Worm (Caenorhabditis elegans) whole organism, L1 larva: ENCODE measurements around the gene K12H4.2.

Experiments
- C04F5.9 ChIP-seq: sonication (generic microtip); optimal IDR thresholded peaks from 2 replicates; lab custom pipeline; 2016; ENCODE audit warnings: missing genetic modification characterization, missing compliant biosample characterization
- F16B12.6 ChIP-seq: fragments of 150-350 bp; optimal IDR thresholded peaks from 2 replicates; lab custom pipeline; 2014; ENCODE audit warnings: missing biosample characterization, missing genetic modification characterization
- Y116A8C.19 ChIP-seq: sonication (generic microtip); optimal IDR thresholded peaks from 2 replicates; lab custom pipeline; 2016; ENCODE audit warnings: missing compliant biosample characterization, missing genetic modification characterization, borderline replicate concordance
- aly-2 ChIP-seq: fragments of 150-350 bp; optimal IDR thresholded peaks from 2 replicates; lab custom pipeline; 2014; ENCODE audit warnings: missing biosample characterization, missing genetic modification characterization
- blmp-1 ChIP-seq: fragments of 150-350 bp; optimal IDR thresholded peaks from 2 replicates; lab custom pipeline; 2014; ENCODE audit warnings: missing biosample characterization, missing genetic modification characterization
- ceh-63 ChIP-seq: fragments of 200-800 bp; sonication (Bioruptor generic); optimal IDR thresholded peaks from 2 replicates; lab custom pipeline; 2018; ENCODE audit warnings: mild to moderate bottlenecking, missing genetic modification characterization, missing compliant biosample characterization
- ceh-8 ChIP-seq: fragments of 200-800 bp; sonication (Bioruptor generic); optimal IDR thresholded peaks from 2 replicates; lab custom pipeline; 2018; ENCODE audit warnings: mild to moderate bottlenecking, missing genetic modification characterization, moderate library complexity, missing compliant biosample characterization
- ceh-82 ChIP-seq, 3 experiments: fragments of 150-350 bp in 1 of 3; sonication (generic microtip) in 2 of 3; optimal IDR thresholded peaks; 2 replicates each; lab custom pipeline; 2014 to 2017; ENCODE audit warnings: missing biosample characterization in 3 of 3, missing genetic modification characterization in 3 of 3
- ceh-88 ChIP-seq: fragments of 200-800 bp; sonication (Bioruptor generic); IDR thresholded peaks from 2 replicates; pipeline ENCODE4 v1.3.6; 2022; ENCODE audit warnings: missing genetic modification characterization, missing compliant biosample characterization
- dpl-1 ChIP-seq, 3 experiments: fragments of 150-350 bp in 2 of 3; sonication (generic microtip) in 1 of 3; optimal IDR thresholded peaks; 2 replicates each; lab custom pipeline; 2014 to 2017; ENCODE audit warnings: missing biosample characterization in 3 of 3, missing genetic modification characterization in 3 of 3, missing genetic modification reagents in 3 of 3
- dsc-1 ChIP-seq: sonication (generic microtip); optimal IDR thresholded peaks from 2 replicates; lab custom pipeline; 2016; ENCODE audit warnings: mild to moderate bottlenecking, missing genetic modification characterization, missing compliant biosample characterization
- efl-1 ChIP-seq, 4 experiments: fragments of 150-350 bp; optimal IDR thresholded peaks in 3 of 4; peaks in 1 of 4; 1 replicate in 1 of 4; 2 replicates in 3 of 4; lab custom pipeline; 2014; ENCODE audit warnings: missing biosample characterization in 2 of 4, missing genetic modification characterization in 2 of 4, missing genetic modification reagents in 2 of 4
- egl-13 ChIP-seq: sonication (generic microtip); optimal IDR thresholded peaks from 2 replicates; lab custom pipeline; 2016; ENCODE audit warnings: missing genotype, missing genetic modification reagents, missing genetic modification characterization, missing compliant biosample characterization
- elt-3 ChIP-seq, 6 experiments: fragments of 150-350 bp in 1 of 6; sonication (generic microtip); optimal IDR thresholded peaks; 2 replicates each; lab custom pipeline; 2017 to 2018; ENCODE audit warnings: missing biosample characterization in 6 of 6, missing genetic modification characterization in 6 of 6, inconsistent platforms in 1 of 6
- fkh-10 ChIP-seq: sonication (generic microtip); optimal IDR thresholded peaks from 2 replicates; lab custom pipeline; 2017; ENCODE audit warnings: missing biosample characterization, missing genetic modification reagents, missing genetic modification characterization
- fkh-8 ChIP-seq: sonication (generic microtip); optimal IDR thresholded peaks from 2 replicates; lab custom pipeline; 2016; ENCODE audit warnings: mild to moderate bottlenecking, missing genetic modification characterization, missing compliant biosample characterization
- grh-1 ChIP-seq: fragments of 200-800 bp; sonication (Bioruptor generic); IDR thresholded peaks from 2 replicates; pipeline ENCODE4 v1.3.6; 2022; ENCODE audit warnings: missing genetic modification reagents, missing genetic modification characterization, missing compliant biosample characterization
- irx-1 ChIP-seq: sonication (generic microtip); optimal IDR thresholded peaks from 2 replicates; lab custom pipeline; 2016; ENCODE audit warnings: missing genetic modification characterization, missing compliant biosample characterization
- isw-1 ChIP-seq: fragments of 200-800 bp; sonication (Bioruptor generic); IDR thresholded peaks from 2 replicates; pipeline ENCODE4 v1.3.6; 2022; ENCODE audit warnings: missing genetic modification characterization, missing compliant biosample characterization
- jun-1 ChIP-seq: fragments of 150-350 bp; optimal IDR thresholded peaks from 2 replicates; lab custom pipeline; 2014; ENCODE audit warnings: missing biosample characterization, missing genetic modification reagents, missing genetic modification characterization
- lin-13 ChIP-seq: fragments of 150-350 bp; optimal IDR thresholded peaks from 2 replicates; lab custom pipeline; 2014; ENCODE audit warnings: missing biosample characterization, missing genetic modification reagents, missing genetic modification characterization
- lin-14 ChIP-seq: fragments of 200-800 bp; sonication (Bioruptor generic); optimal IDR thresholded peaks from 2 replicates; lab custom pipeline; 2018; ENCODE audit warnings: mild to moderate bottlenecking, missing genetic modification characterization, moderate library complexity, missing compliant biosample characterization
- lin-15B ChIP-seq: fragments of 150-350 bp; sonication (generic microtip); optimal IDR thresholded peaks from 3 replicates; lab custom pipeline; 2014; ENCODE audit warnings: missing biosample characterization, missing genetic modification characterization
- lin-35 ChIP-seq, 2 experiments: fragments of 150-350 bp; optimal IDR thresholded peaks; 2 replicates each; lab custom pipeline; 2014; ENCODE audit warnings: missing biosample characterization in 2 of 2, missing genetic modification characterization in 2 of 2, missing genetic modification reagents in 2 of 2
- lin-39 ChIP-seq: fragments of 150-350 bp; optimal IDR thresholded peaks from 2 replicates; lab custom pipeline; 2014; ENCODE audit warnings: missing biosample characterization, missing genetic modification reagents, missing genetic modification characterization
- lir-3 ChIP-seq: sonication (generic microtip); optimal IDR thresholded peaks from 2 replicates; lab custom pipeline; 2016; ENCODE audit warnings: mild to moderate bottlenecking, missing genetic modification characterization, moderate library complexity, missing compliant biosample characterization; ENCODE audit not compliant: poor library complexity
- lsy-2 ChIP-seq, 2 experiments: fragments of 150-350 bp; optimal IDR thresholded peaks; 2 replicates each; lab custom pipeline; 2014; ENCODE audit warnings: missing biosample characterization in 2 of 2, missing genetic modification characterization in 2 of 2
- mab-9 ChIP-seq: fragments of 200-800 bp; sonication (Bioruptor generic); IDR thresholded peaks from 2 replicates; pipeline ENCODE4 v1.3.6; 2022; ENCODE audit warnings: missing genetic modification reagents, missing genetic modification characterization, missing compliant biosample characterization
- mdl-1 ChIP-seq, 2 experiments: fragments of 150-350 bp; optimal IDR thresholded peaks; 2 replicates each; lab custom pipeline; 2014 to 2017; ENCODE audit warnings: missing biosample characterization in 2 of 2, missing genetic modification characterization in 2 of 2, inconsistent platforms in 1 of 2
- nhr-12 ChIP-seq: sonication (generic microtip); optimal IDR thresholded peaks from 2 replicates; lab custom pipeline; 2017; ENCODE audit warnings: missing biosample characterization, missing genetic modification characterization
- nhr-19 ChIP-seq: fragments of 200-800 bp; sonication (Bioruptor generic); conservative IDR thresholded peaks from 2 replicates; pipeline ENCODE4 v1.3.6; 2022; ENCODE audit warnings: missing genetic modification characterization, missing compliant biosample characterization
- nhr-237 ChIP-seq: fragments of 150-350 bp; optimal IDR thresholded peaks from 2 replicates; lab custom pipeline; 2014; ENCODE audit warnings: missing biosample characterization, missing genetic modification characterization
- nhr-47 ChIP-seq: sonication (generic microtip); optimal IDR thresholded peaks from 2 replicates; lab custom pipeline; 2016; ENCODE audit warnings: mild to moderate bottlenecking, missing genetic modification characterization, moderate library complexity, missing compliant biosample characterization
- nhr-71 ChIP-seq: sonication (generic microtip); optimal IDR thresholded peaks from 2 replicates; lab custom pipeline; 2016; ENCODE audit warnings: mild to moderate bottlenecking, missing genetic modification characterization, moderate library complexity, missing compliant biosample characterization
- nhr-84 ChIP-seq: sonication (generic microtip); optimal IDR thresholded peaks from 2 replicates; lab custom pipeline; 2017; ENCODE audit warnings: missing biosample characterization, missing genetic modification characterization
- nhr-85 ChIP-seq: sonication (generic microtip); peaks from one replicate; lab custom pipeline; 2016; ENCODE audit warnings: missing genetic modification characterization, inconsistent platforms, missing compliant biosample characterization
- nhr-90 ChIP-seq: sonication (generic microtip); optimal IDR thresholded peaks from 2 replicates; lab custom pipeline; 2016; ENCODE audit warnings: mild to moderate bottlenecking, missing genetic modification characterization, missing compliant biosample characterization; ENCODE audit not compliant: poor library complexity
- pax-3 ChIP-seq: fragments of 200-800 bp; sonication (Bioruptor generic); optimal IDR thresholded peaks from 2 replicates; lab custom pipeline; 2018; ENCODE audit warnings: mild to moderate bottlenecking, missing genetic modification characterization, moderate library complexity, missing compliant biosample characterization
- pqm-1 ChIP-seq: sonication (generic microtip); optimal IDR thresholded peaks from 3 replicates; lab custom pipeline; 2017; ENCODE audit warnings: missing biosample characterization, missing genetic modification characterization
- skn-1 ChIP-seq: fragments of 150-350 bp; optimal IDR thresholded peaks from 2 replicates; lab custom pipeline; 2014; ENCODE audit warnings: missing biosample characterization, missing genetic modification characterization
- snpc-4 ChIP-seq: fragments of 150-350 bp; optimal IDR thresholded peaks from 2 replicates; lab custom pipeline; 2014; ENCODE audit warnings: missing biosample characterization, missing genetic modification characterization
- snu-23 ChIP-seq: sonication (generic microtip); optimal IDR thresholded peaks from 2 replicates; lab custom pipeline; 2016; ENCODE audit warnings: missing genetic modification characterization, missing compliant biosample characterization
- sup-37 ChIP-seq: fragments of 200-800 bp; sonication (Bioruptor generic); optimal IDR thresholded peaks from 2 replicates; lab custom pipeline; 2018; ENCODE audit warnings: mild to moderate bottlenecking, missing genetic modification characterization, missing compliant biosample characterization
- swsn-7 ChIP-seq: sonication (generic microtip); optimal IDR thresholded peaks from 2 replicates; lab custom pipeline; 2016; ENCODE audit warnings: missing genetic modification characterization, missing compliant biosample characterization
- tlp-1 ChIP-seq: fragments of 150-350 bp; optimal IDR thresholded peaks from 2 replicates; lab custom pipeline; 2014; ENCODE audit warnings: missing biosample characterization, missing genetic modification characterization
- unc-86 ChIP-seq: sonication (generic microtip); optimal IDR thresholded peaks from 2 replicates; lab custom pipeline; 2016; ENCODE audit warnings: missing genetic modification characterization, missing compliant biosample characterization
- xbp-1 ChIP-seq: sonication (generic microtip); optimal IDR thresholded peaks from 2 replicates; lab custom pipeline; 2016; ENCODE audit warnings: missing genetic modification characterization, missing compliant biosample characterization
- zag-1 ChIP-seq: fragments of 150-350 bp; optimal IDR thresholded peaks from 2 replicates; lab custom pipeline; 2014; ENCODE audit warnings: missing biosample characterization, missing genetic modification characterization
- ztf-11 ChIP-seq, 2 experiments: sonication (generic microtip); optimal IDR thresholded peaks; 2 replicates each; lab custom pipeline; 2016 to 2017; ENCODE audit warnings: missing genetic modification characterization in 2 of 2, missing biosample characterization in 1 of 2, missing compliant biosample characterization in 1 of 2

K12H4.2 gene

DNA sequence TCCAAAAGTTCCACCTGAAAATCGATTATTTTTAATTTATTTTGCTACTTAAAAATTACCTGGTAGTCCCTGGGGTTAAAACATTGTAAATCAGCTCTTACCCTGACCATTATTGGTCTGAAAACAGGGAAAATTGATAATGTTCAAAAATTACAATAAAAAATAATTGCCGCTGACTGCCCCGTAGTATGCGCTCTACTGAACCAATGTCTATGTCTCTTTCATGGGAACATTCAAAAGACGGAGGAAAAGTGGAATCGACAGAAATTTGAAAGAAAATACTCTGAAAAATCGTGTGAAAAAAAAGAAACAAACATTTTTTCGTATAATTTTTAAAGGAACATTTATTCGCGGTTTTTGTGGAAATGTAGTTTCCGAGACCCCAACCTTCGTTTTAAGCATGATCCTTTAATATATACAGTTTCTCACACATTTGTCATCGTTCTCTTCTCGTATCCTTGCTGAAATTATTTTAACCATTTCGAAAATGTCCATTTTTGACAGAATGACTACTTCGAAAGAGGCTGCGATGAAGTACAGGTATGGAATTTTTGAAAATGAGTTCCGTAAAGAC is 32.7 kb downstream of the K12H4.2 start, which contains the start of the genes dcr-1 and apc-2 (continued):
- TF ChIP-seq efl-1 (optimal IDR thresholded peaks at IDR 0.05; lab: Kevin White, UChicago) = peak; percentile 22 to 36
- peak; percentile 26 to 89 for TF ChIP-seq efl-1 (GFP tag; optimal IDR thresholded peaks at IDR 0.05 in 1 of 2; lab: Kevin White, UChicago)
- no peak for TF ChIP-seq unc-86 (tag; lab: Kevin White, UChicago)
- TF ChIP-seq lin-15B (tag; lab: Kevin White, UChicago) = no peak
- TF ChIP-seq fkh-8 (tag; lab: Kevin White, UChicago) = no peak
- no peak for TF ChIP-seq nhr-237 (tag; lab: Kevin White, UChicago)
- TF ChIP-seq aly-2 = no peak
- TF ChIP-seq, all 84 proteins: peak for 5

DNA sequence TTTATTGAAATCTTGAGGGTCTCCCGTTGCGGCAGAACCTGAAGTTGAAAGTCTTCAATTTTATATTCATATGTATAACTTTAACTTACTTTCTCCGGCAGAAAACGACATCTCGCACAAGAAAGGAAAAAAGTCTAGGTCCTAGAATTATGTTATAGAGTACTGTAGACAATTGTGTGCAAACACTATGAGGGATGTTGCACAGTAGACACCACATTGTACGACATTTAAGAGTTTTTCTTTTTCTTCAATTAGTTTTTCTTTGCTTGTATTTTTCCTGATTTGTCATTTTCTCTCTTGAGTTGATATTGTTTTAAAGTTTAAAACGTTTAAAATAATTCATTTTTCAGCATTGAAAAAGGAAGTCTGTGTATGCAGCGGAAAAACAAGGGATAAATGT is 37.8 kb downstream of the K12H4.2 start, which contains the start of the genes K06H7.7 and grp-1:
Gene K06H7.7 (minus strand): TSS at position 121 of the 400 bp plus-strand sequence.
Gene grp-1 (plus strand): TSS at position 351 of the 400 bp plus-strand sequence.
- TF ChIP-seq nhr-90 = peak; percentile 42
- peak; percentile 19 for TF ChIP-seq jun-1 (tag; lab: Kevin White, UChicago)
- TF ChIP-seq lin-14 (GFP tag; lab: Kevin White, UChicago) = no peak
- peak; percentile 74 to 79 for TF ChIP-seq efl-1 (optimal IDR thresholded peaks at IDR 0.05; lab: Kevin White, UChicago)
- peak; percentile 76 to 97 for TF ChIP-seq efl-1 (GFP tag; optimal IDR thresholded peaks at IDR 0.05 in 1 of 2; lab: Kevin White, UChicago)
- peak; percentile 99 for TF ChIP-seq lsy-2 (tag; optimal IDR thresholded peaks at IDR 0.05; lab: Kevin White, UChicago)
- TF ChIP-seq dpl-1 (GFP tag; optimal IDR thresholded peaks at IDR 0.05; lab: Kevin White, UChicago) = peak; percentile 67 to 77 (median 76)
- no peak for TF ChIP-seq pqm-1 (tag; lab: Kevin White, UChicago)
- TF ChIP-seq F16B12.6 = peak; percentile 93
- TF ChIP-seq C04F5.9 (tag; lab: Kevin White, UChicago) = peak; percentile 22
- peak; percentile 9 for TF ChIP-seq snpc-4
- TF ChIP-seq irx-1 (tag; lab: Kevin White, UChicago) = no peak
- TF ChIP-seq sup-37 (GFP tag; lab: Kevin White, UChicago) = no peak
- peak; percentile 77 for TF ChIP-seq snu-23 (GFP tag; lab: Kevin White, UChicago)
- TF ChIP-seq Y116A8C.19 (tag; lab: Kevin White, UChicago) = no peak
- TF ChIP-seq skn-1 = peak; percentile 64
- TF ChIP-seq fkh-10 (GFP tag; lab: Kevin White, UChicago) = no peak
- peak; percentile 73 for TF ChIP-seq nhr-71 (tag; lab: Kevin White, UChicago)
- peak; percentile 44 for TF ChIP-seq dsc-1 (tag; lab: Kevin White, UChicago)
- peak; percentile 53 for TF ChIP-seq swsn-7 (tag; lab: Kevin White, UChicago)
- no peak for TF ChIP-seq ceh-8 (GFP tag; lab: Kevin White, UChicago)
- TF ChIP-seq isw-1 (GFP tag; lab: Robert Waterston, UW) = peak; percentile 44
- no peak for TF ChIP-seq grh-1 (GFP tag; lab: Robert Waterston, UW)
- no peak for TF ChIP-seq ceh-88 (GFP tag; lab: Robert Waterston, UW)
- no peak for TF ChIP-seq zag-1
- TF ChIP-seq tlp-1 (tag; lab: Kevin White, UChicago) = no peak
- TF ChIP-seq elt-3 (tag; optimal IDR thresholded peaks at IDR 0.05; lab: Kevin White, UChicago) = peak in 1 of 6 experiments; percentile 43
- peak; percentile 75 to 82 for TF ChIP-seq lin-35 (GFP tag; optimal IDR thresholded peaks at IDR 0.05; lab: Kevin White, UChicago)
- TF ChIP-seq xbp-1 (tag; lab: Kevin White, UChicago) = peak; percentile 56
- TF ChIP-seq nhr-85 = peak; percentile 78
- peak; percentile 37 to 52 (median 40) for TF ChIP-seq ceh-82 (tag; optimal IDR thresholded peaks at IDR 0.05; lab: Kevin White, UChicago)
- TF ChIP-seq mdl-1 (tag; optimal IDR thresholded peaks at IDR 0.05; lab: Kevin White, UChicago) = no peak
- no peak for TF ChIP-seq nhr-12 (tag; lab: Kevin White, UChicago)
- TF ChIP-seq lin-15B (tag; lab: Kevin White, UChicago) = no peak
- no peak for TF ChIP-seq egl-13 (tag; lab: Kevin White, UChicago)
- TF ChIP-seq nhr-47 (tag; lab: Kevin White, UChicago) = peak; percentile 71
- peak; percentile 28 for TF ChIP-seq lin-13 (GFP tag; lab: Kevin White, UChicago)
- TF ChIP-seq pax-3 (tag; lab: Kevin White, UChicago) = no peak
- no peak for TF ChIP-seq nhr-84 (tag; lab: Kevin White, UChicago)
- TF ChIP-seq fkh-8 (tag; lab: Kevin White, UChicago) = peak; percentile 38
- peak; percentile 22 for TF ChIP-seq blmp-1 (tag; lab: Kevin White, UChicago)
- TF ChIP-seq nhr-19 (GFP tag; lab: Robert Waterston, UW) = peak; percentile 40; the same call in 1 of the 2 replicates
- no peak for TF ChIP-seq ztf-11 (tag; optimal IDR thresholded peaks at IDR 0.05; lab: Kevin White, UChicago)
- no peak for TF ChIP-seq ceh-63 (GFP tag; lab: Kevin White, UChicago)
- no peak for TF ChIP-seq mab-9
- peak; percentile 63 for TF ChIP-seq lir-3 (tag; lab: Kevin White, UChicago)
- no peak for TF ChIP-seq lin-39 (tag; lab: Kevin White, UChicago)
